Worm (Caenorhabditis elegans): ENCODE data around the gene F53B1.2.

The F53B1.2 gene

ce11 chrX:2120961-2121360 is 12.2 kb downstream of the F53B1.2 start, which contains the start of gene gpa-5:
Gene gpa-5 (minus strand): TSS chrX:2121061.
- TF ChIP-seq nhr-23 (tag; optimal IDR thresholded peaks at IDR 0.05) (no peak), blmp-1 (tag; optimal IDR thresholded peaks at IDR 0.05; ENCODE audit: insufficient read depth) (no peak), ztf-11 (tag; optimal IDR thresholded peaks at IDR 0.05) (no peak), C34F6.9 (tag; optimal IDR thresholded peaks at IDR 0.05) (no peak), lin-11 (tag; optimal IDR thresholded peaks at IDR 0.05) (no peak), skn-1 (tag; optimal IDR thresholded peaks at IDR 0.05) (no peak), mdl-1 (tag; optimal IDR thresholded peaks at IDR 0.05) (no peak), nhr-11 (tag; optimal IDR thresholded peaks at IDR 0.05) (no peak), nhr-21 (tag; optimal IDR thresholded peaks at IDR 0.05) (no peak), elt-1 (tag; optimal IDR thresholded peaks at IDR 0.05) (no peak), zag-1 (tag; optimal IDR thresholded peaks at IDR 0.05) (no peak)

ce11 chrX:2130141-2130540 is 21.4 kb downstream of the F53B1.2 start, which contains the start of gene F53B1.8:
Gene F53B1.8 (minus strand): TSS chrX:2130241.
- no peak for TF ChIP-seq crh-2 (tag; optimal IDR thresholded peaks at IDR 0.05)
- no peak for TF ChIP-seq ztf-1 (GFP tag; conservative IDR thresholded peaks at IDR 0.05)
- no peak for TF ChIP-seq nhr-77 (tag; optimal IDR thresholded peaks at IDR 0.05)
- no peak for TF ChIP-seq zag-1 (tag; optimal IDR thresholded peaks at IDR 0.05)

- TF ChIP-seq sem-4 (tag; optimal IDR thresholded peaks at IDR 0.05) (no peak), F13H6.1 (tag; optimal IDR thresholded peaks at IDR 0.05) (no peak)
Observed at ce11 chrX:2131650-2132049, 22.9 kb downstream of the F53B1.2 start, which contains the start of gene F53B1.9. Gene F53B1.9 (minus strand): TSS chrX:2131844.

ce11 chrX:2136937-2137336 is 28.2 kb downstream of the F53B1.2 start:
- TF ChIP-seq dmd-4 (tag; optimal IDR thresholded peaks at IDR 0.05) (peak; percentile 30), R02D3.7 (tag; optimal IDR thresholded peaks at IDR 0.05) (no peak)

ce11 chrX:2138923-2139322 is 30.1 kb downstream of the F53B1.2 start:
- TF ChIP-seq elt-1 (tag; optimal IDR thresholded peaks at IDR 0.05) (no peak), alr-1 (tag; optimal IDR thresholded peaks at IDR 0.05) (no peak), nhr-6 (tag; optimal IDR thresholded peaks at IDR 0.05) (peak; percentile 23), C34F6.9 (tag; optimal IDR thresholded peaks at IDR 0.05) (peak; percentile 26), F13H6.1 (tag; optimal IDR thresholded peaks at IDR 0.05) (peak; percentile 68), lsy-2 (tag; optimal IDR thresholded peaks at IDR 0.05) (peak in 1 of 2 experiments; percentile 30), sma-9 (GFP tag; optimal IDR thresholded peaks at IDR 0.05) (peak; percentile 55), sma-9 (tag; optimal IDR thresholded peaks at IDR 0.05) (no peak), lin-39 (tag; optimal IDR thresholded peaks at IDR 0.05) (no peak), nhr-129 (tag; optimal IDR thresholded peaks at IDR 0.05) (peak; percentile 44)

- TF ChIP-seq zag-1 (tag; optimal IDR thresholded peaks at IDR 0.05) (no peak), F13H6.1 (tag; optimal IDR thresholded peaks at IDR 0.05) (no peak), sma-9 (GFP tag; optimal IDR thresholded peaks at IDR 0.05) (peak; percentile 9), sma-9 (tag; optimal IDR thresholded peaks at IDR 0.05) (no peak), C34F6.9 (tag; optimal IDR thresholded peaks at IDR 0.05) (peak; percentile 16), unc-55 (GFP tag; optimal IDR thresholded peaks at IDR 0.05) (peak; percentile 45), ztf-11 (tag; optimal IDR thresholded peaks at IDR 0.05) (no peak), elt-3 (tag; optimal IDR thresholded peaks at IDR 0.05) (no peak), lin-11 (tag; optimal IDR thresholded peaks at IDR 0.05) (no peak), nhr-11 (tag; optimal IDR thresholded peaks at IDR 0.05) (no peak), elt-1 (tag; optimal IDR thresholded peaks at IDR 0.05) (no peak), fos-1 (tag; optimal IDR thresholded peaks at IDR 0.05) (no peak), lin-13 (GFP tag; optimal IDR thresholded peaks at IDR 0.05) (no peak), nhr-129 (tag; optimal IDR thresholded peaks at IDR 0.05) (peak; percentile 25), nhr-12 (tag; optimal IDR thresholded peaks at IDR 0.05) (no peak), sem-4 (tag; optimal IDR thresholded peaks at IDR 0.05) (no peak)
Observed at ce11 chrX:2140610-2141009, 31.8 kb downstream of the F53B1.2 start.

- TF ChIP-seq lsy-2 (tag; optimal IDR thresholded peaks at IDR 0.05) (peak in 1 of 2 experiments; percentile 32), ztf-4 (tag; optimal IDR thresholded peaks at IDR 0.05) (no peak), nhr-21 (tag; optimal IDR thresholded peaks at IDR 0.05) (peak; percentile 63), nhr-11 (tag; optimal IDR thresholded peaks at IDR 0.05) (no peak), C34F6.9 (tag; optimal IDR thresholded peaks at IDR 0.05) (peak; percentile 1)
Observed at ce11 chrX:2144236-2144635, 35.5 kb downstream of the F53B1.2 start.

All from whole organism, L2 larva.